Worm (Caenorhabditis elegans) whole organism, young adult: ENCODE results near the gene msrp-6.
A peak's percentile ranks its signal among the peaks of the same experiment; 100 is the strongest.
"Not testable (repeated sequence)": the region's sequence is repeated elsewhere in the genome, so short reads cannot be mapped to it uniquely, and the experiment has no call there.

Experiments
- B0019.2 ChIP-seq: fragments of 200-800 bp; sonication (Bioruptor generic); conservative IDR thresholded peaks from 2 replicates; pipeline ENCODE4 v1.3.6; 2022; ENCODE audit warnings: missing genetic modification reagents, missing genetic modification characterization, missing compliant biosample characterization
- C17E4.6 ChIP-seq: fragments of 200-800 bp; sonication (Bioruptor generic); IDR thresholded peaks from 2 replicates; pipeline ENCODE4 v1.3.6; 2022; ENCODE audit warnings: missing genetic modification reagents, missing genetic modification characterization, missing compliant biosample characterization
- F23B12.7 ChIP-seq: sonication (generic microtip); optimal IDR thresholded peaks from 2 replicates; lab custom pipeline; 2017; ENCODE audit warnings: missing genetic modification characterization, mild to moderate bottlenecking, missing compliant biosample characterization, antibody characterized with exemption, moderate library complexity; ENCODE audit not compliant: insufficient read depth
- F49E8.2 ChIP-seq: sonication (generic microtip); optimal IDR thresholded peaks from 3 replicates; lab custom pipeline; 2017; ENCODE audit warnings: missing genetic modification characterization, mild to moderate bottlenecking, missing compliant biosample characterization, antibody characterized with exemption, moderate library complexity; ENCODE audit not compliant: insufficient read depth
- T26A5.8 ChIP-seq: sonication (generic microtip); optimal IDR thresholded peaks from 2 replicates; lab custom pipeline; 2016; ENCODE audit warnings: missing genetic modification characterization, missing compliant biosample characterization
- Y56A3A.18 ChIP-seq: fragments of 200-800 bp; sonication (Bioruptor generic); IDR thresholded peaks from 2 replicates; pipeline ENCODE4 v1.3.6; 2022; ENCODE audit warnings: missing genetic modification reagents, missing genetic modification characterization, missing compliant biosample characterization
- akir-1 ChIP-seq: fragments of 200-800 bp; sonication (Bioruptor generic); optimal IDR thresholded peaks from 2 replicates; lab custom pipeline; 2018; ENCODE audit warnings: mild to moderate bottlenecking, missing genetic modification characterization, moderate library complexity, missing compliant biosample characterization
- aptf-2 ChIP-seq: fragments of 200-800 bp; sonication (Bioruptor generic); conservative IDR thresholded peaks from 2 replicates; pipeline ENCODE4 v1.3.6; 2022; ENCODE audit warnings: missing genetic modification reagents, missing genetic modification characterization, missing compliant biosample characterization
- atf-7 ChIP-seq: sonication (generic microtip); optimal IDR thresholded peaks from 2 replicates; lab custom pipeline; 2017; ENCODE audit warnings: mild to moderate bottlenecking, missing genetic modification characterization, missing compliant biosample characterization
- ccch-3 ChIP-seq: fragments of 200-800 bp; sonication (Bioruptor generic); optimal IDR thresholded peaks from 2 replicates; lab custom pipeline; 2018; ENCODE audit warnings: mild to moderate bottlenecking, missing genetic modification characterization, missing compliant biosample characterization
- cebp-1 ChIP-seq, 2 experiments: fragments of 200-800 bp in 1 of 2; sonication (Bioruptor generic) in 1 of 2; sonication (generic microtip) in 1 of 2; IDR thresholded peaks in 1 of 2; optimal IDR thresholded peaks in 1 of 2; 2 replicates each; pipeline versions ENCODE4 v1.3.6 to Lab custom; 2017 to 2022; ENCODE audit warnings: missing compliant biosample characterization in 2 of 2, missing genetic modification characterization in 2 of 2, mild to moderate bottlenecking in 1 of 2, missing genetic modification reagents in 1 of 2, moderate library complexity in 1 of 2
- ceh-40 ChIP-seq: fragments of 200-800 bp; sonication (Bioruptor generic); IDR thresholded peaks from 2 replicates; pipeline ENCODE4 v1.3.6; 2022; ENCODE audit warnings: missing genetic modification characterization, missing compliant biosample characterization
- dox-1 ChIP-seq: fragments of 200-800 bp; sonication (Bioruptor generic); IDR thresholded peaks from 2 replicates; pipeline ENCODE4 v1.3.6; 2022; ENCODE audit warnings: missing genetic modification reagents, missing genetic modification characterization, missing compliant biosample characterization
- dpff-1 ChIP-seq: sonication (generic microtip); optimal IDR thresholded peaks from 2 replicates; lab custom pipeline; 2017; ENCODE audit warnings: mild to moderate bottlenecking, missing genetic modification characterization, missing compliant biosample characterization
- dpl-1 ChIP-seq: fragments of 150-350 bp; optimal IDR thresholded peaks from 2 replicates; lab custom pipeline; 2014; ENCODE audit warnings: missing biosample characterization, missing genetic modification reagents, missing genetic modification characterization
- egl-18 ChIP-seq: fragments of 200-800 bp; sonication (Bioruptor generic); IDR thresholded peaks from 2 replicates; pipeline ENCODE4 v1.3.6; 2022; ENCODE audit warnings: missing genetic modification reagents, missing genetic modification characterization, missing compliant biosample characterization
- egrh-3 ChIP-seq: fragments of 200-800 bp; sonication (Bioruptor generic); IDR thresholded peaks from 2 replicates; pipeline ENCODE4 v1.3.6; 2022; ENCODE audit warnings: missing genetic modification reagents, missing genetic modification characterization, missing compliant biosample characterization
- gei-17 ChIP-seq: fragments of 200-800 bp; sonication (Bioruptor generic); optimal IDR thresholded peaks from 2 replicates; lab custom pipeline; 2018; ENCODE audit warnings: mild to moderate bottlenecking, missing genetic modification characterization, missing compliant biosample characterization
- him-1 ChIP-seq: sonication (generic microtip); optimal IDR thresholded peaks from 2 replicates; lab custom pipeline; 2016; ENCODE audit warnings: missing genotype, missing genetic modification reagents, missing genetic modification characterization, missing compliant biosample characterization
- hrde-1 ChIP-seq: sonication (generic microtip); optimal IDR thresholded peaks from 2 replicates; lab custom pipeline; 2016; ENCODE audit warnings: missing genetic modification characterization, mild to moderate bottlenecking, missing compliant biosample characterization, moderate library complexity, missing genotype, missing genetic modification reagents, borderline replicate concordance
- let-607 ChIP-seq, 2 experiments: fragments of 200-800 bp in 1 of 2; sonication (Bioruptor generic) in 1 of 2; sonication (generic microtip) in 1 of 2; optimal IDR thresholded peaks; 2 replicates each; lab custom pipeline; 2016 to 2018; ENCODE audit warnings: mild to moderate bottlenecking in 2 of 2, missing compliant biosample characterization in 2 of 2, missing genetic modification characterization in 2 of 2, moderate library complexity in 2 of 2, missing genotype in 1 of 2
- lin-35 ChIP-seq, 3 experiments: fragments of 150-350 bp in 2 of 3; sonication (generic microtip) in 1 of 3; optimal IDR thresholded peaks; 2 replicates each; lab custom pipeline; 2014 to 2018; ENCODE audit warnings: missing biosample characterization in 3 of 3, missing genetic modification characterization in 3 of 3, missing genetic modification reagents in 3 of 3
- lsl-1 ChIP-seq: fragments of 200-800 bp; sonication (Bioruptor generic); optimal IDR thresholded peaks from 2 replicates; lab custom pipeline; 2018; ENCODE audit warnings: mild to moderate bottlenecking, missing genetic modification characterization, moderate library complexity, missing compliant biosample characterization
- mxl-1 ChIP-seq: sonication (generic microtip); optimal IDR thresholded peaks from 2 replicates; lab custom pipeline; 2016; ENCODE audit warnings: missing genetic modification characterization, missing compliant biosample characterization
- nfya-2 ChIP-seq: fragments of 200-800 bp; sonication (Bioruptor generic); IDR thresholded peaks from 2 replicates; pipeline ENCODE4 v1.3.6; 2022; ENCODE audit warnings: missing genetic modification reagents, missing genetic modification characterization, missing compliant biosample characterization
- nhr-179 ChIP-seq: sonication (generic microtip); optimal IDR thresholded peaks from 2 replicates; lab custom pipeline; 2016; ENCODE audit warnings: mild to moderate bottlenecking, missing genetic modification characterization, missing compliant biosample characterization
- nhr-80 ChIP-seq: sonication (generic microtip); optimal IDR thresholded peaks from 2 replicates; lab custom pipeline; 2016; ENCODE audit warnings: missing genetic modification characterization, missing compliant biosample characterization
- sea-2 ChIP-seq: fragments of 200-800 bp; sonication (Bioruptor generic); IDR thresholded peaks from 2 replicates; pipeline ENCODE4 v1.3.6; 2022; ENCODE audit warnings: missing genetic modification characterization, missing compliant biosample characterization
- snpc-1.1 ChIP-seq: sonication (generic microtip); optimal IDR thresholded peaks from 2 replicates; lab custom pipeline; 2017; ENCODE audit warnings: missing genetic modification characterization, mild to moderate bottlenecking, missing compliant biosample characterization, antibody characterized with exemption, moderate library complexity, missing genotype, missing genetic modification reagents; ENCODE audit not compliant: insufficient read depth
- sptf-2 ChIP-seq: fragments of 200-800 bp; sonication (Bioruptor generic); optimal IDR thresholded peaks from 2 replicates; lab custom pipeline; 2018; ENCODE audit warnings: mild to moderate bottlenecking, missing genetic modification characterization, missing compliant biosample characterization
- tbp1 ChIP-seq: fragments of 200-800 bp; sonication (Bioruptor generic); optimal IDR thresholded peaks from 2 replicates; lab custom pipeline; 2018; ENCODE audit warnings: mild to moderate bottlenecking, missing genetic modification characterization, missing compliant biosample characterization
- tlf-1 ChIP-seq: fragments of 200-800 bp; sonication (Bioruptor generic); optimal IDR thresholded peaks from 2 replicates; lab custom pipeline; 2018; ENCODE audit warnings: mild to moderate bottlenecking, missing genetic modification characterization, missing compliant biosample characterization
- unc-62 ChIP-seq: fragments of 150-350 bp; optimal IDR thresholded peaks from 2 replicates; lab custom pipeline; 2014; ENCODE audit warnings: missing biosample characterization, missing genetic modification reagents, missing genetic modification characterization
- zfh-2 ChIP-seq: fragments of 200-800 bp; sonication (Bioruptor generic); conservative IDR thresholded peaks from 2 replicates; pipeline ENCODE4 v1.3.6; 2022; ENCODE audit warnings: missing genetic modification reagents, missing genetic modification characterization, missing compliant biosample characterization
- ztf-18 ChIP-seq: sonication (generic microtip); optimal IDR thresholded peaks from 2 replicates; lab custom pipeline; 2016; ENCODE audit warnings: missing genotype, mild to moderate bottlenecking, missing genetic modification characterization, missing compliant biosample characterization
- ztf-3 ChIP-seq: fragments of 200-800 bp; sonication (Bioruptor generic); optimal IDR thresholded peaks from 2 replicates; lab custom pipeline; 2018; ENCODE audit warnings: mild to moderate bottlenecking, missing genetic modification characterization, missing compliant biosample characterization

msrp-6 gene

DNA sequence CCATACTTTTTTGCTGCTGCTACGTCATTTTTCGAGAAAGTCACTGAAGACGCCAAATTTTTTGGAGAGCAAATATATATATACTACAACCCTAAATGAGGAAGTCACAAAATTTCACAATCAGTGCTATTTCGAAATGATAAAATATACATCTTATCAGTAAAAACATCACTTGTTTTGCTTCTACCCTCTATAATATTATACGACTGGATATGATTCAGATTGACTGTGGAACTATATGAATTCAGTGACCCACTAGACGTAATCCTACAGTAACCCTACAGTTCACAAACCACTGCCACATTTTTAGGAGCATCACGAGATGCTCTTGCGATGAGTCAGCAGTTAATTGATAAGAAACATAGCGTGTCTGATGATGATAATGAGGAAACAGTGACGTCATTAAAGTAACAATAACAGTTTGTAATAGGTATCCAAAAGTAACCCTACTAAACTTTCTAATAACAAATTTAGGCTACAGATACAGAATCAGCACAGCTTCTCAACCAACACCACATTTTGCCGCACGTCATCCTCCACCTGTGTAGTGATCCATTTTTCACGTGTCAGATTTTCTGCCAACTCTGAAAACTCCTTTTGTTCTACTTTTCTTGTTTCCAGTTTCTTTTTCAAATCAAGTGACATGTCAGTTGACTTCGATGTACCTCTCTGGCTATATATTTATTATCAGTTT lies 32.2 kb upstream of the msrp-6 start, which contains the start of the genes F33H12.7 and sri-39:
Gene F33H12.7, minus strand, starts transcription at position 51 of the 694 bp plus-strand sequence.
Gene sri-39, plus strand, starts transcription at position 644 of the 694 bp plus-strand sequence.
- TF ChIP-seq nhr-80 (tag; lab: Kevin White, UChicago): peak; percentile 62
- peak; percentile 94 for TF ChIP-seq atf-7
- TF ChIP-seq him-1 (tag; lab: Kevin White, UChicago): no peak
- no peak for TF ChIP-seq nhr-179 (tag; lab: Kevin White, UChicago)
- peak; percentile 38; the same call in 1 of the 2 replicates for TF ChIP-seq cebp-1 (GFP tag; IDR thresholded peaks at IDR 0.05; lab: Robert Waterston, UW)
- TF ChIP-seq cebp-1 (tag; optimal IDR thresholded peaks at IDR 0.05; lab: Kevin White, UChicago): peak; percentile 83
- TF ChIP-seq ceh-40 (GFP tag; lab: Robert Waterston, UW): no peak

DNA sequence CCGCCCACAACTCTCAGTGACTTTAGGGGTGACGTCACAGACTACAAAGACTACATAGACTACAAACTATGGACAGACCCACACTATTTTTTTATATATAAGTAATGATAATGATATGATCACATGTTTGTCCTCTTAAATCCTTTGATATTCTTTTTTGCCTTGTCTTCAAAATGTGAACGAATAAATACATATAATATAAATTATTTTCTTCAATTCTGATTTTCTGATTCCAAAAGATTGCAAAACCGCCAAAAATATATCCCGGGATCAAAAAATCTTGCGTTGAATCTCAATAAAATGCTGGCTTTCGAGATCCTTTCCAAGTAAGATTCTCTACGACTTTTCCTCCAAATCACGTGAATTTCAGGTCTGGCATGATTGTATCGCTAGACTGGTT lies 19.1 kb upstream of the msrp-6 start, which contains the start of gene F33H12.1:
Gene F33H12.1, plus strand, starts transcription at position 301 of the 400 bp plus-strand sequence.
- not testable (repeated sequence) for TF ChIP-seq nfya-2 (GFP tag; lab: Robert Waterston, UW); akir-1 (GFP tag; lab: Kevin White, UChicago); tlf-1

DNA sequence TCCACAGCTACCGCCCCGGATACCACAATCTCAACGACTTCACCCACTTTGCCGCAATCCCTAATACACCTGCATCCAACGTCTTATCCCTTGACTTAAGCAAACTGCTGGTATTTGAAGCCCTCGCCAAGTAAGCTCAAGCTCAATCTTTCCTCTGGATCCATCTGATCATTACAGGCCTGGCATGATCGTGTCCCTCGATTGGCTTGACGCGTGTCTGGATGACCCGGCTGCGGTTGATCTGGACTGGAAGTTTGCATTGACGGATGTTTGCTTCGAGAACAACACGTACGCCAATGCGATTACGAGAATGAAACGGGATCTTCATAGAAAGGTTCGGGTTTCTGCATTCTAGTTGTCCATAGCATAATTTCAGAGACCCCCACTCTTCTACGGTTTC lies 18.3 kb upstream of the msrp-6 start:
- no peak for TF ChIP-seq ztf-3
- no peak for TF ChIP-seq aptf-2 (GFP tag; lab: Robert Waterston, UW)
- TF ChIP-seq ccch-3: no peak
- TF ChIP-seq, all 124 proteins: peak for 0

DNA sequence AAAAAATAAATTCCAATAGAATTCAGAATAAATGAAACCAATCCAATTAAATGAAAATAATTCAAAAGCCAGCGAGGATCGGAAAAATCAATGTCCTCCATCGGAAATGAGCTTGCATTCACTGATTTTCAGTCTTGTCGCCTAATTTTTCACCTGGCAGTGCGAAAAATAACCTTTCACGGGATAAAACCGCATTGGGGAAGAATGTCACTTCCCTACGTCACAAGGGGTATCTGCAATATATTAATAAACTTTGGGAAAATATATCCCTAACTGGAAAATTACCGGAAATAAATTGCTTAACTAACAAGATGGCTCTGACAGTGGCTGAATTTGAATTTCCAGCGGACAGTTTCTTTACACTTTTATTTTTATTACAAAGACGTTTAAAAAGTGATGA lies 13.9 kb upstream of the msrp-6 start, which contains the start of gene sri-77:
Gene sri-77, minus strand, starts transcription at position 101 of the 400 bp plus-strand sequence.
- no peak for TF ChIP-seq let-607 (tag; optimal IDR thresholded peaks at IDR 0.05; lab: Kevin White, UChicago)
- TF ChIP-seq ztf-3: no peak
- no peak for TF ChIP-seq hrde-1 (tag; lab: Kevin White, UChicago)
- no peak for TF ChIP-seq unc-62 (GFP tag; lab: Kevin White, UChicago)
- no peak for TF ChIP-seq C17E4.6 (GFP tag; lab: Robert Waterston, UW)
- no peak for TF ChIP-seq dpff-1 (tag; lab: Kevin White, UChicago)
- TF ChIP-seq akir-1 (GFP tag; lab: Kevin White, UChicago): no peak
- no peak for TF ChIP-seq dpl-1
- TF ChIP-seq B0019.2 (GFP tag; lab: Robert Waterston, UW): no peak
- no peak for TF ChIP-seq lin-35 (GFP tag; optimal IDR thresholded peaks at IDR 0.05; lab: Kevin White, UChicago)
- no peak for TF ChIP-seq snpc-1.1 (tag; lab: Kevin White, UChicago)
- no peak for TF ChIP-seq egrh-3 (GFP tag; lab: Robert Waterston, UW)
- TF ChIP-seq Y56A3A.18: no peak
- no peak for TF ChIP-seq gei-17 (GFP tag; lab: Kevin White, UChicago)

DNA sequence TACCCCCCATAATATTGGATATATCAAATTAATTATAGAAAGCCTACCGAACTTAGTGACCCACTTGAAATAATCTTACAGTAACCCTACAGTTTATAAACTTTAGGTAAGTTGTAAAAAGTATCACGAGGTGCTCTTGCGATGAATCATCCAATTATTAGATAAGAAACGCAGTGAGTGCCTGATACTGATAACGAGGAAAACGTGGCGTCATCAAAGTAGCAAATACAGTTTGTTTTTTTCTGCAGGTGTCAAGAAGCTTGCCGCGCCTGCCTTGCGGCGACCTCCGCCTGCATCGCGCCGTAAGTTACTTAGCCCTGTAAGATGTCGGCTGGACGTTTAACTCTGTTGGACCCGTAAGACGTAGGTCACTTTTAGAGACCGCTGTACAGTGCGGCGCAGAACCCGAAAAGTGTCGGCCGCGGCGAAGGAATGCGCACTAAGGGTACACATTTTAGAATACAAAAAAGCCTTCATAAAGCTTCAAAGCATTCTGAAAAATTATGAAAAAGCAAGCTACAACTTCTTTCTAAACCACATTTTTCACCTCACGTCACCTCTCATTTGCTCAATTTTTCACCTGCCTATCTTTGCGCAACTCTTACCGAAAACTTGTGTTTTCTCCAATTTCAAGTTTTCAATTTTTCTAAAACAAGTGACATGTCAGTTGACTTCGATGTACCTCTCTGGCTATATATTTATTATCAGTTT lies 8.9 kb upstream of the msrp-6 start, which contains the start of gene sri-38:
Gene sri-38, plus strand, starts transcription at position 661 of the 711 bp plus-strand sequence.
- TF ChIP-seq sptf-2 (GFP tag; lab: Kevin White, UChicago): no peak
- TF ChIP-seq dox-1 (GFP tag; lab: Robert Waterston, UW): peak; percentile 63; the same call in 1 of the 2 replicates
- peak; percentile 56 for TF ChIP-seq atf-7
- peak; percentile 67 for TF ChIP-seq nhr-80 (tag; lab: Kevin White, UChicago)
- TF ChIP-seq egl-18 (GFP tag; lab: Robert Waterston, UW): no peak
- no peak for TF ChIP-seq cebp-1 (GFP tag; IDR thresholded peaks at IDR 0.05; lab: Robert Waterston, UW)
- TF ChIP-seq cebp-1 (tag; optimal IDR thresholded peaks at IDR 0.05; lab: Kevin White, UChicago): no peak
- TF ChIP-seq T26A5.8 (tag; lab: Kevin White, UChicago): no peak
- 0 out of 2 replicates have a peak, but pooled peaks have one; percentile 54 for TF ChIP-seq zfh-2 (GFP tag; lab: Robert Waterston, UW)
- TF ChIP-seq mxl-1 (tag; lab: Kevin White, UChicago): no peak
- TF ChIP-seq tbp1 (GFP tag; lab: Kevin White, UChicago): no peak
- no peak for TF ChIP-seq F49E8.2 (tag; lab: Kevin White, UChicago)
- no peak for TF ChIP-seq F23B12.7 (tag; lab: Kevin White, UChicago)
- TF ChIP-seq ztf-18: no peak
- TF ChIP-seq sea-2 (GFP tag; lab: Robert Waterston, UW): no peak
- no peak for TF ChIP-seq lsl-1 (GFP tag; lab: Kevin White, UChicago)
